Worm (Caenorhabditis elegans): Measurements from ENCODE around the gene col-154.

DNA sequence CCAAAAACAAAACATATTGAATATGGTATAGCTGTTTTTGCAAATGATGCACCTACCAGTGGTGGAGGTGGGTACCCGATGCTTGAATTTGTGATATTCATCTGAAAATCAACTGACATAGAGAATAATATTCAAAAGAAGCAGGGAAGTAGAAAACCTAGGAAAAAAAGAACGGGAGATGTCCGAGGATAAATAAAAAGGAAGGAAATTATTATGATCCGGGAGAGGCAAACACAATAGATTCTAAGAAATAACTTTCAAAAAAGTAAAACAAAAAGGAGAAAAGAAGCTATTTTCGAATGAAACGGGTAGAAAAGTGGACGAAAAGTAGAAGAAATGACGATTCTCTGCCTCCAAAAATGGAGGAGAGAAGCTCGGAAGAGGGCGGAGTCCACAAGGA, 32.3 kb upstream of the col-154 start, which contains the start of gene npr-25:
- TF ChIP-seq hmbx-1 (tag; optimal IDR thresholded peaks at IDR 0.05) (no peak), hmg-4 (GFP tag; optimal IDR thresholded peaks at IDR 0.05) (no peak), ama-1 (optimal IDR thresholded peaks at IDR 0.05) (no peak), aly-1 (tag; optimal IDR thresholded peaks at IDR 0.05) (no peak), F13C5.2 (tag; optimal IDR thresholded peaks at IDR 0.05) (no peak)
